Worm (Caenorhabditis elegans): Measurements from ENCODE around the gene fbxa-176.

Gene fbxa-176

ce11 chrV:17532686-17533085 lies 16.8 kb upstream of the fbxa-176 start, which contains the start of gene C18D4.3:
C18D4.3 (minus strand) TSS chrV:17532786.
- TF ChIP-seq nhr-232 (tag; optimal IDR thresholded peaks at IDR 0.05) (no peak), sox-2 (GFP tag; IDR thresholded peaks at IDR 0.05) (no peak)

ce11 chrV:17533200-17533599 lies 16.3 kb upstream of the fbxa-176 start:
- TF ChIP-seq nhr-232 (tag; optimal IDR thresholded peaks at IDR 0.05) = no peak

ce11 chrV:17538279-17538896 lies 11.1 kb upstream of the fbxa-176 start, which contains the start of gene C18D4.6:
C18D4.6 (minus strand) TSS chrV:17538375.
- TF ChIP-seq ceh-30 (tag; optimal IDR thresholded peaks at IDR 0.05) = no peak

ce11 chrV:17539289-17539688 lies 10.2 kb upstream of the fbxa-176 start:
- no peak for TF ChIP-seq pha-4 (tag; optimal IDR thresholded peaks at IDR 0.05)
- TF ChIP-seq ceh-48 (tag; optimal IDR thresholded peaks at IDR 0.05) = peak; percentile 37

ce11 chrV:17540295-17540694 lies 9.2 kb upstream of the fbxa-176 start, which contains the start of gene srz-25:
srz-25 (plus strand) TSS chrV:17540595.
- TF ChIP-seq ceh-30 (tag; optimal IDR thresholded peaks at IDR 0.05) = no peak
- TF ChIP-seq syd-9 (tag; optimal IDR thresholded peaks at IDR 0.05) = no peak
- no peak for TF ChIP-seq C38D4.7 (GFP tag; optimal IDR thresholded peaks at IDR 0.05)
- no peak for TF ChIP-seq zip-5 (tag; optimal IDR thresholded peaks at IDR 0.05)
- TF ChIP-seq ceh-34 (tag; optimal IDR thresholded peaks at IDR 0.05) = no peak
- no peak for TF ChIP-seq odd-2 (tag; optimal IDR thresholded peaks at IDR 0.05)
- no peak for TF ChIP-seq fkh-10 (GFP tag; optimal IDR thresholded peaks at IDR 0.05)
- no peak for TF ChIP-seq pat-9 (tag; optimal IDR thresholded peaks at IDR 0.05)
- no peak for TF ChIP-seq lin-11 (tag; optimal IDR thresholded peaks at IDR 0.05)
- TF ChIP-seq pqm-1 (tag; optimal IDR thresholded peaks at IDR 0.05) = no peak
- TF ChIP-seq mec-3 (tag; optimal IDR thresholded peaks at IDR 0.05; ENCODE audit: borderline replicate concordance) = no peak
- TF ChIP-seq elt-2 (tag; optimal IDR thresholded peaks at IDR 0.05) = no peak
- TF ChIP-seq dmd-4 (tag; optimal IDR thresholded peaks at IDR 0.05; ENCODE audit: borderline replicate concordance) = no peak
- no peak for TF ChIP-seq ceh-18 (tag; optimal IDR thresholded peaks at IDR 0.05)
- TF ChIP-seq ceh-48 (tag; optimal IDR thresholded peaks at IDR 0.05) = no peak
- no peak for TF ChIP-seq ceh-6 (GFP tag; optimal IDR thresholded peaks at IDR 0.05)
- TF ChIP-seq pha-4 (tag; optimal IDR thresholded peaks at IDR 0.05) = no peak

ce11 chrV:17542304-17542703 lies 7.2 kb upstream of the fbxa-176 start:
- no peak for TF ChIP-seq ceh-2 (tag; optimal IDR thresholded peaks at IDR 0.05)
- no peak for TF ChIP-seq tbx-7 (tag; optimal IDR thresholded peaks at IDR 0.05)
- no peak for TF ChIP-seq ceh-45 (GFP tag; IDR thresholded peaks at IDR 0.05)
- no peak for TF ChIP-seq unc-86 (tag; optimal IDR thresholded peaks at IDR 0.05)
- TF ChIP-seq pax-1 (tag; optimal IDR thresholded peaks at IDR 0.05) = no peak
- TF ChIP-seq madf-2 (tag; optimal IDR thresholded peaks at IDR 0.05) = no peak
- no peak for TF ChIP-seq hlh-13 (GFP tag; optimal IDR thresholded peaks at IDR 0.05)
- no peak for TF ChIP-seq ceh-31 (tag; optimal IDR thresholded peaks at IDR 0.05)
- TF ChIP-seq che-1 (tag; optimal IDR thresholded peaks at IDR 0.05) = no peak
- TF ChIP-seq nfya-1 (tag; optimal IDR thresholded peaks at IDR 0.05) = no peak
- TF ChIP-seq lin-11 (tag; optimal IDR thresholded peaks at IDR 0.05) = no peak
- TF ChIP-seq odd-2 (tag; optimal IDR thresholded peaks at IDR 0.05) = no peak
- no peak for TF ChIP-seq ceh-18 (tag; optimal IDR thresholded peaks at IDR 0.05)
- no peak for TF ChIP-seq ceh-9 (tag; optimal IDR thresholded peaks at IDR 0.05)
- no peak for TF ChIP-seq ttx-3 (tag; optimal IDR thresholded peaks at IDR 0.05)
- TF ChIP-seq pros-1 (tag; optimal IDR thresholded peaks at IDR 0.05) = no peak
- TF ChIP-seq ceh-48 (tag; optimal IDR thresholded peaks at IDR 0.05) = no peak
- no peak for TF ChIP-seq hlh-8 (tag; optimal IDR thresholded peaks at IDR 0.05)
- no peak for TF ChIP-seq ceh-14 (tag; optimal IDR thresholded peaks at IDR 0.05)

Measured in whole organism, late embryonic.